Fruit fly (Drosophila melanogaster) whole organism, pupa: ENCODE results near the gene plx.

Source experiments
- CG10348 ChIP-seq: fragments of 200-800 bp; sonication (Bioruptor generic); IDR thresholded peaks from 2 replicates; pipeline ENCODE4 v1.3.6; 2022; ENCODE audit warnings: missing biosample characterization, missing genetic modification characterization
- CG12605 ChIP-seq: fragments of 200-800 bp; sonication (Bioruptor generic); IDR thresholded peaks from 2 replicates; pipeline ENCODE4 v1.3.6; 2022; ENCODE audit warnings: missing biosample characterization, missing genetic modification characterization
- CG13204 ChIP-seq: fragments of 200-800 bp; sonication (Bioruptor generic); optimal IDR thresholded peaks from 2 replicates; lab custom pipeline; 2018; ENCODE audit warnings: missing biosample characterization, mild to moderate bottlenecking, missing genetic modification characterization, moderate library complexity
- CG14655 ChIP-seq: fragments of 200-800 bp; sonication (Bioruptor generic); optimal IDR thresholded peaks from 3 replicates; lab custom pipeline; 2017; ENCODE audit warnings: mild to moderate bottlenecking, missing biosample characterization, missing genetic modification reagents, missing genetic modification characterization
- CG15710 ChIP-seq: fragments of 200-800 bp; sonication (Bioruptor generic); optimal IDR thresholded peaks from 2 replicates; lab custom pipeline; 2018; ENCODE audit warnings: missing biosample characterization, mild to moderate bottlenecking, missing genetic modification characterization, moderate library complexity
- CG17806 ChIP-seq: fragments of 200-800 bp; sonication (Bioruptor generic); optimal IDR thresholded peaks from 2 replicates; lab custom pipeline; 2018; ENCODE audit warnings: missing biosample characterization, mild to moderate bottlenecking, missing genetic modification characterization, moderate library complexity
- CG32121 ChIP-seq: fragments of 200-800 bp; sonication (Bioruptor generic); IDR thresholded peaks from 2 replicates; pipeline ENCODE4 v1.3.6; 2022; ENCODE audit warnings: missing biosample characterization, missing genetic modification characterization
- CG34367 ChIP-seq: fragments of 200-800 bp; sonication (Bioruptor generic); optimal IDR thresholded peaks from 2 replicates; lab custom pipeline; 2018; ENCODE audit warnings: missing biosample characterization, mild to moderate bottlenecking, missing genetic modification characterization
- CG4496 ChIP-seq: fragments of 200-800 bp; sonication (Bioruptor generic); IDR thresholded peaks from 3 replicates; pipeline ENCODE4 v1.3.6; 2022; ENCODE audit warnings: missing biosample characterization, missing genetic modification characterization
- CG8159 ChIP-seq: fragments of 200-800 bp; sonication (Bioruptor generic); optimal IDR thresholded peaks from 3 replicates; lab custom pipeline; 2018; ENCODE audit warnings: missing biosample characterization, mild to moderate bottlenecking, missing genetic modification characterization, moderate library complexity
- CG8301 ChIP-seq: fragments of 200-800 bp; sonication (Bioruptor generic); optimal IDR thresholded peaks from 2 replicates; lab custom pipeline; 2018; ENCODE audit warnings: missing biosample characterization, mild to moderate bottlenecking, missing genetic modification characterization
- CG9948 ChIP-seq: fragments of 200-800 bp; sonication (Bioruptor generic); optimal IDR thresholded peaks from 2 replicates; lab custom pipeline; 2018; ENCODE audit warnings: missing biosample characterization, mild to moderate bottlenecking, missing genetic modification characterization, moderate library complexity
- D1 ChIP-seq: fragments of 200-800 bp; sonication (Bioruptor generic); optimal IDR thresholded peaks from 2 replicates; lab custom pipeline; 2018; ENCODE audit warnings: missing biosample characterization, mild to moderate bottlenecking, missing genetic modification characterization, moderate library complexity
- EcR ChIP-seq: fragments of 200-800 bp; sonication (Bioruptor generic); optimal IDR thresholded peaks from 3 replicates; lab custom pipeline; 2019; ENCODE audit warnings: missing biosample characterization, missing genetic modification characterization, mild to moderate bottlenecking, moderate library complexity, missing genetic modification reagents
- Ets98B ChIP-seq: fragments of 200-800 bp; sonication (Bioruptor generic); IDR thresholded peaks from 2 replicates; pipeline ENCODE4 v1.3.6; 2022; ENCODE audit warnings: missing biosample characterization, missing genetic modification characterization
- Pif1A ChIP-seq: fragments of 200-800 bp; sonication (Bioruptor generic); optimal IDR thresholded peaks from 3 replicates; lab custom pipeline; 2016; ENCODE audit warnings: missing biosample characterization, missing genetic modification characterization
- Pif1B ChIP-seq: fragments of 200-800 bp; sonication (Bioruptor generic); optimal IDR thresholded peaks from 3 replicates; lab custom pipeline; 2016; ENCODE audit warnings: missing biosample characterization, missing genetic modification characterization
- Snoo ChIP-seq: fragments of 200-800 bp; sonication (Bioruptor generic); optimal IDR thresholded peaks from 3 replicates; lab custom pipeline; 2017; ENCODE audit warnings: missing biosample characterization, mild to moderate bottlenecking, missing genetic modification characterization, inconsistent platforms
- fd96Ca ChIP-seq: fragments of 200-800 bp; sonication (Bioruptor generic); IDR thresholded peaks from 3 replicates; pipeline ENCODE4 v1.3.6; 2022; ENCODE audit warnings: missing biosample characterization, missing genetic modification characterization
- gl ChIP-seq: fragments of 200-800 bp; sonication (Bioruptor generic); optimal IDR thresholded peaks from 2 replicates; lab custom pipeline; 2018; ENCODE audit warnings: missing biosample characterization, mild to moderate bottlenecking, missing genetic modification characterization
- rn ChIP-seq: fragments of 200-800 bp; sonication (Bioruptor generic); IDR thresholded peaks from 2 replicates; pipeline ENCODE4 v1.3.6; 2022; ENCODE audit warnings: missing biosample characterization, missing genetic modification characterization

The plx gene

DNA sequence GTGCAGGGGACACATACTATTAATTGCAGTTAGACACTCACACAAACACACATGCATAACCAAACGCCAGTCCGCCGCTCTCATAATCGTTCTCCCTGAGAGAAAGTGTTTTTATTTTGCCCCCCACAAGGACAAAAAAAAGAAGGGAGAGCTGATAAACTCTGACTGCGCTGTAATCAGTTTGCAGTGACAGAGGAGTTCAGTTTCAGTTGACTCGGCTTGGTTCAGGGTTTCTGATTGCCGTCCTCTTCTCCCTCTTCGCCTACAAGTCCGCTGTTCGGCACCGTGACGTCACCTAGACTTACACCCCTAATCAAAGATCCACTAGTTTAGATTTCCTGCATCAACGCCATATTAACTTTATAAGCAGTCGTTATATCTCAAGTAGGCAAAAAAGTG, 14.4 kb upstream of the plx start:
- peak; percentile 59; the same call in 1 of the 3 replicates for TF ChIP-seq CG4496 (GFP tag; lab: Robert Waterston, UW)
- peak; percentile 1 for TF ChIP-seq gl (tag; lab: Kevin White, UChicago)
- TF ChIP-seq Snoo: no peak
- no peak for TF ChIP-seq CG9948 (tag; lab: Kevin White, UChicago)
- peak; percentile 59 for TF ChIP-seq CG12605 (GFP tag; lab: Robert Waterston, UW)
- TF ChIP-seq CG14655: peak; percentile 20
- TF ChIP-seq CG34367 (tag; lab: Kevin White, UChicago): peak; percentile 8
- TF ChIP-seq EcR (GFP tag; lab: Kevin White, UChicago): peak; percentile 75
- no peak for TF ChIP-seq CG13204
- no peak for TF ChIP-seq CG8159
- no peak for TF ChIP-seq Ets98B

DNA sequence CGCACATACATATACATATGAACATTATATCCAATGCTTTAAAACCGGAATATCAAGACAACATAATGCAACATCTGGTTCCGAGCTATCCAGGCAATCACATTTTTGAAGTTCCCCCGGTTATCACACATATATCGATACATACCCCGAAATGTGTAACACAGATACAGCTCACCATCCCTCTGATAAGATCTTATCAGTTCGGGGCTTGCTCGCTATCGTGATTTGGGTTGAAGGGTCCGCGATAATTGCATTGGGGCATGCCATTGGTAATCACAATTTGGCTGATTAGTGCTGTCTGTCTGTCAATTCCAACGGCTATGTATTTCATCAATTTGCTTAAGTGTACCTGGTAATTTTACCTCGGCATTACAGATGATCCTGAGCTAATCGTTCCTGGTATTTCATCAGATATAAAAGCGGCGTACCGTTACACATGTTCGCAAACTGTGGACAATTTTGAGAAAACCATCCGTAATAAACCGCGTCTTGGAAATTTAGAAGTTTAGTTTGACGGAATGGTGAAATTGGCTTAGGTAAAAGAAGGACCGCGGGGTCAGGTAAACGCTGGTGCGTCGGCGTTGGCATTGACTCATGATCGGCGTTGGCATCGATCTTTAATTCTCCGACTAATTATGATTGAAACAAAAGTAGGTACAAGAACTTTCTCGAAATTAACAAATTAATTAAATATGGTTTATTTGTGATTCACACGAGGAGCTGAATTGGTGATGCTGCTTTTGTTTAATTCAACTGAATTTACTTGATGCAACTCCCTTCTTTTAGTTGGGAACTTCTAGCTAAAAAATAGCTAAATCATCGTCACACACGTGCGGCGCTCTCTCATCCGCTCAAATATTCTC, 13.6 kb upstream of the plx start:
- TF ChIP-seq D1 (tag; lab: Kevin White, UChicago): no peak
- TF ChIP-seq EcR (GFP tag; lab: Kevin White, UChicago): no peak
- TF ChIP-seq CG34367 (tag; lab: Kevin White, UChicago): no peak
- TF ChIP-seq CG8301 (tag; lab: Kevin White, UChicago): no peak
- TF ChIP-seq Pif1A (GFP tag; lab: Kevin White, UChicago): no peak
- TF ChIP-seq rn (GFP tag; lab: Robert Waterston, UW): no peak
- no peak for TF ChIP-seq CG8159
- TF ChIP-seq Ets98B: no peak
- TF ChIP-seq CG14655: no peak

DNA sequence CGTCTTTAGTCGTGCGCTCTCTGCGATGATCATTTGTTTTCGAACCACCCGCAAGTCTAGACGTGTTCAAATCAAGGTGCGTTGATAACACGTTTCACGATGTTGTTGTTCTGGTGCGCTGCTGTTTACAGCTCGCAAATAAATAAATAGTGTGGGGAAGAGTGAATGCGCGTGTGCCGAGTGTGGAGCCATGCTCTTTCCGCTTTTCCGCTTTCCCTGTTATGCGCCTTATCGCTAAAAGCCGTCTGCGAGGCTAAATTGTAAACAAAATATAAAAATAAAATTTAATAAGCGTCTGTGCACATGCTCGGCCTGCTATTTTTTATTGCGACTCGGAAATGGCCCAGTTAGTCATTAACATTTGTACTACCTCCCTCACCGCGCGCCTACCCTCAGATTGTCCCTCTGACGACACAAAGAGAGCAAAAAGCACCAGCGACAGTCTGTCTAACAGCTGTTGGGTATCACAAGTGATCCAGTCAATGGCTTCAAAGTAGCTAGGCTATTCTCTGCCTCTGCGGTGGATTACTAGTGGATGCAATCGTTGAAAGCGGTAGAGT, 12.9 kb upstream of the plx start:
- peak; percentile 15 for TF ChIP-seq Snoo
- peak; percentile 33; the same call in 1 of the 2 replicates for TF ChIP-seq CG12605 (GFP tag; lab: Robert Waterston, UW)
- TF ChIP-seq CG8301 (tag; lab: Kevin White, UChicago): peak; percentile 21
- TF ChIP-seq CG32121 (GFP tag; lab: Robert Waterston, UW): peak; percentile 68
- no peak for TF ChIP-seq CG9948 (tag; lab: Kevin White, UChicago)
- no peak for TF ChIP-seq CG8159
- peak; percentile 57; the same call in 2 of the 3 replicates for TF ChIP-seq CG4496 (GFP tag; lab: Robert Waterston, UW)
- TF ChIP-seq gl (tag; lab: Kevin White, UChicago): peak; percentile 56
- TF ChIP-seq CG15710 (tag; lab: Kevin White, UChicago): no peak
- TF ChIP-seq EcR (GFP tag; lab: Kevin White, UChicago): no peak
- TF ChIP-seq Pif1B (GFP tag; lab: Kevin White, UChicago): peak; percentile 54
- TF ChIP-seq fd96Ca (GFP tag; lab: Robert Waterston, UW): peak; percentile 46; the same call in 2 of the 3 replicates
- no peak for TF ChIP-seq D1 (tag; lab: Kevin White, UChicago)

DNA sequence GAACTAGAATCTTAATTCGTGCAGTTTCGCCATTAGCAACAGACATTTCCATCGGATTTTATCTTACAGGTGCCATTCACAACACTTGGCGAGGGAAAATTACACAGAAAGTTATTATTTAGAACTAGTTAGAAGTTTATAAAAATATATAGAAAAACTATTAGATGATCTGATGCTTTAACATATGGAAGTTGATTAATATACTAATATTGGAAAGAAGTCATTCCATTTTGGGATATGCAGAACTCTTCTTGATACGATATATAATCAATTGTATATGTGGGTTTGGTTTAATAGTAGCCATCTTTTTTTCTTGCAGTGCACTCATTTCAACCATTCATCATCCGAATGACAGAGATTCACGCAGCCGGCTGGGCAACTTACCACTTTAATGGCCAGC, 3.4 kb upstream of the plx start:
- no peak for TF ChIP-seq Snoo
- no peak for TF ChIP-seq CG8159
- peak; percentile 54 for TF ChIP-seq CG8301 (tag; lab: Kevin White, UChicago)
- TF ChIP-seq, all 21 proteins: peak for 1

DNA sequence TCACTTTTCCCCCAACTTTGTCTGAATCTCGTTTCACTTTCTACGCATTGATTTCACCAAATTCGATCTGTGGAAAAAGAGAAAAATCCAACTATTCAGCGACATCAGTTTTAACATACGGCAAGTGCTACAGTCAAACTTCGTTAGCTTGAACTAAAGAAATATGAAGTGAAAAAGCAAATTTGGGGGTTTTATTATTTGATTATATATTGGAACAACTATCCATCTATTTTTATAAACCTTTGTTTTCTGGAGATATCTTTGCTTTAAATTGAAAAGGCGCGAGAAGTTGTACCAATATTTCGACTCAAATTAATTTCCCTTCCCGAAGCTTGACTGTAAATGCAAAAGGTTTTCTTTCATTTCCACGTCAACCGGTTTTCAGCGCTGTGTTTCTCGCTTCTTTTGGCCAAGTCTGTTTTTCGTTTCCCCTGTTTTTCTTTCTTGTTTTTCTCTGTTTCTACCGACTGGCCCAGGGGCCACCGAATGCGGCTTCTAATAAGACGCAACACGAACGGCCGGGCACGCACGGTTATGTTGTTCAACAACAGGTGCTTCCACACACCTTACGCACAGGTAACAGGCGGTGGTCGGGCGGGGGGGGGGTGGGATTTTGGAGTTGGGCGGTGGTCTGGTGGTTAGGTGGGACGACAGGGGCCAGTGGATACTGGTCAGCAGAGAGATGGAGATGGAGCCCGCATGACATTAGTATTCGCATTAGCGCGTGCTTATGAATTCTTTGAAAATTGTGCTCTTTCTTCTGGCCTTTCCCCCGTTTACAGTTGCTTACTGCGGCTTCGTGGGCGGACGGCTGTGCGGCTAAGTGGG, 2.5 kb upstream of the plx start:
- TF ChIP-seq CG8301 (tag; lab: Kevin White, UChicago) (peak; percentile 85), CG10348 (no peak), Pif1B (GFP tag; lab: Kevin White, UChicago) (peak; percentile 70), Ets98B (peak; percentile 86), D1 (tag; lab: Kevin White, UChicago) (no peak), CG13204 (no peak), CG4496 (GFP tag; lab: Robert Waterston, UW) (peak; percentile 84), CG8159 (no peak), CG12605 (GFP tag; lab: Robert Waterston, UW) (peak; percentile 71), Pif1A (GFP tag; lab: Kevin White, UChicago) (no peak), gl (tag; lab: Kevin White, UChicago) (no peak), fd96Ca (GFP tag; lab: Robert Waterston, UW) (peak; percentile 42; the same call in 1 of the 3 replicates), EcR (GFP tag; lab: Kevin White, UChicago) (no peak), CG9948 (tag; lab: Kevin White, UChicago) (peak; percentile 37), Snoo (no peak), CG15710 (tag; lab: Kevin White, UChicago) (no peak), CG32121 (GFP tag; lab: Robert Waterston, UW) (peak; percentile 79), CG17806 (tag; lab: Kevin White, UChicago) (peak; percentile 40), CG14655 (peak; percentile 86), CG34367 (tag; lab: Kevin White, UChicago) (no peak), rn (GFP tag; lab: Robert Waterston, UW) (peak; percentile 40; the same call in 1 of the 2 replicates)
